Worm (Caenorhabditis elegans) whole organism, L1 larva: ENCODE data around the gene ucr-2.2.

Experiments used
- alr-1 ChIP-seq: fragments of 200-800 bp; sonication (Bioruptor generic); optimal IDR thresholded peaks from 2 replicates; lab custom pipeline; 2018; ENCODE audit warnings: borderline replicate concordance, mild to moderate bottlenecking, missing genetic modification characterization, missing compliant biosample characterization
- ama-1 ChIP-seq: fragments of 150-350 bp; optimal IDR thresholded peaks from 2 replicates; lab custom pipeline; 2014
- ces-1 ChIP-seq: fragments of 150-350 bp; optimal IDR thresholded peaks from 2 replicates; lab custom pipeline; 2014; ENCODE audit warnings: missing biosample characterization, missing genetic modification reagents, missing genetic modification characterization
- elt-2 ChIP-seq: sonication (generic microtip); optimal IDR thresholded peaks from 2 replicates; lab custom pipeline; 2016; ENCODE audit warnings: missing genetic modification characterization, mild to moderate bottlenecking, inconsistent platforms, missing compliant biosample characterization, missing genetic modification reagents
- nhr-77 ChIP-seq: fragments of 150-350 bp; optimal IDR thresholded peaks from 2 replicates; lab custom pipeline; 2014; ENCODE audit warnings: missing biosample characterization, missing genetic modification characterization
- nhr-85 ChIP-seq: sonication (generic microtip); peaks from one replicate; lab custom pipeline; 2016; ENCODE audit warnings: missing genetic modification characterization, inconsistent platforms, missing compliant biosample characterization
- unc-130 ChIP-seq: fragments of 150-350 bp; optimal IDR thresholded peaks from 2 replicates; lab custom pipeline; 2017; ENCODE audit warnings: missing biosample characterization, missing genetic modification characterization, inconsistent platforms
- unc-62 ChIP-seq: fragments of 150-350 bp; optimal IDR thresholded peaks from 2 replicates; lab custom pipeline; 2014; ENCODE audit warnings: missing biosample characterization, missing genetic modification reagents, missing genetic modification characterization
- ztf-4 ChIP-seq: fragments of 150-350 bp; optimal IDR thresholded peaks from 2 replicates; lab custom pipeline; 2014; ENCODE audit warnings: missing biosample characterization, missing genetic modification characterization

DNA sequence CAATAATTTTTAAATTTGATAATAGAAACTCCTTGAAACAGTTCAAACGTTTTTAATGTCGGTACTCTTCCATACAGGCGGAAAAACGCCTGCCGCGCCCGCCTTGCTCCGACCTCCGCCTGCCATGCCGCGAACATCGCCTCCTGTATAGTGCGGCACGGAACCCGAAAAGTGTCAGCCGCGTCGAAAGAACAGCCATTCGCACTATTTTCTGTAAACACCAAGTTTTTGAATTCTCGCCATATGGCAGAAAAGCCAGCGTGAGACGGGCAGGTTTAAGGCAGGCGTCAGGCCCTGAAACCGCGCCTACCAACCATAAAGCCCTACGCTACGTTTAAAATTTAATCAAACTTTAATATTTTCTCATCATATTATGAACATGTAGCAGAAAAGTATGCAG, 49.1 kb downstream of the ucr-2.2 start:
- TF ChIP-seq nhr-77 (no peak), ama-1 (lab: Kevin White, UChicago) (no peak), ces-1 (no peak), ztf-4 (tag; lab: Kevin White, UChicago) (no peak), alr-1 (tag; lab: Kevin White, UChicago) (no peak), unc-130 (no peak), unc-62 (GFP tag; lab: Kevin White, UChicago) (no peak), elt-2 (tag; lab: Kevin White, UChicago) (no peak), nhr-85 (no peak)
